Worm (Caenorhabditis elegans) whole organism, young adult: ENCODE data around the gene F58E6.5.

ENCODE experiments used
- ama-1 ChIP-seq, 3 experiments: fragments of 150-350 bp in 1 of 3; sonication (generic microtip) in 2 of 3; optimal IDR thresholded peaks; 2 replicates each; lab custom pipeline; 2014 to 2018; ENCODE audit warnings: missing biosample characterization in 2 of 3, missing genetic modification characterization in 2 of 3, missing genetic modification reagents in 2 of 3
- aptf-2 ChIP-seq: fragments of 200-800 bp; sonication (Bioruptor generic); conservative IDR thresholded peaks from 2 replicates; pipeline ENCODE4 v1.3.6; 2022; ENCODE audit warnings: missing genetic modification reagents, missing genetic modification characterization, missing compliant biosample characterization
- ceh-40 ChIP-seq: fragments of 200-800 bp; sonication (Bioruptor generic); IDR thresholded peaks from 2 replicates; pipeline ENCODE4 v1.3.6; 2022; ENCODE audit warnings: missing genetic modification characterization, missing compliant biosample characterization
- chd-7 ChIP-seq: sonication (generic microtip); optimal IDR thresholded peaks from 2 replicates; lab custom pipeline; 2016; ENCODE audit warnings: mild to moderate bottlenecking, missing genetic modification characterization, moderate library complexity, missing compliant biosample characterization
- snpc-1.3 ChIP-seq: sonication (generic microtip); optimal IDR thresholded peaks from 2 replicates; lab custom pipeline; 2017; ENCODE audit warnings: missing genetic modification characterization, mild to moderate bottlenecking, missing compliant biosample characterization, antibody characterized with exemption, moderate library complexity, missing genotype, missing genetic modification reagents; ENCODE audit not compliant: insufficient read depth

DNA sequence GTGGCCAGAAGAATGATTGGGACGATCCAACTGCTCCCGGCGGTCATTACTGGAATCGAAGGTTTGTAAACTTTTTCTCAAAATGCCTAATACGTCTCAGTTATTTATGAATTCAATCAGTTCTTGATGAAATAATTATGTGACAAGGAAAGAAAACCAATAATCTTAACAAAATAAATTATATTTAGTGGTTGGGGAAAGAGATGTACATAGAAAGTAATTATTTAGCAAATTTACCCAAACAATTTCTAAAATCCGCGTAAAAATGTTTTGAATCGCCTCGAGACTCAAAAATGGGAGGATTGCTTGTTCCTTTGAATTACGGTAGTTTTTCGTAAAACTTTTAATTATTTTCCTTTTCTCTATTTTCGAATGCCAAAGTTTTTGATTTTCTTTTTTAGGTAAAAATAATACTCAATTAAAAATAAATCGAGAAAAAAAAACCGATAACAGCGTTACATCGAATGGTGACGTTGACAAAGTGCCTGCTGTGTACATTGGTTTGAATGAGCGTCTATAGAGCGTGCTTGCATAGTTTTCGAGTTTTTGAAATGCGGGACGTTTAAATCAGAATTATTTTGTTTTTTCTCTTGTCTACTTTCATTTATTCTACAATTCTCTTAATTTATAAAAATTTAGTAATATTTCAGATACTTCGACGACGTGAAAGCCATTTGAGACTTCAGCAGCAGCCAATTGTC lies 24.7 kb downstream of the F58E6.5 start, which contains the start of the genes aagr-3 and drap-1:
- TF ChIP-seq chd-7 (tag; lab: Kevin White, UChicago) (no peak), aptf-2 (no peak), ama-1 (optimal IDR thresholded peaks at IDR 0.05; lab: Kevin White, UChicago) (no peak), ama-1 (GFP tag; optimal IDR thresholded peaks at IDR 0.05; lab: Kevin White, UChicago) (no peak), snpc-1.3 (tag; lab: Kevin White, UChicago) (no peak), ceh-40 (no peak)
